Fruit fly (Drosophila melanogaster) whole organism, prepupa: ENCODE data around the gene CG5608.
"Not testable (repeated sequence)": the region's sequence is repeated elsewhere in the genome, so short reads cannot be mapped to it uniquely, and the experiment has no call there.

Source experiments
- CG16779 ChIP-seq: fragments of 200-800 bp; sonication (Bioruptor generic); optimal IDR thresholded peaks from 3 replicates; lab custom pipeline; 2017; ENCODE audit warnings: missing biosample characterization, mild to moderate bottlenecking, missing genetic modification characterization
- CG6163 ChIP-seq: fragments of 200-800 bp; sonication (Bioruptor generic); IDR thresholded peaks from 3 replicates; pipeline ENCODE4 v1.3.6; 2022; ENCODE audit warnings: missing biosample characterization, missing genetic modification characterization
- CG6792 ChIP-seq: fragments of 200-800 bp; sonication (Bioruptor generic); optimal IDR thresholded peaks from 3 replicates; lab custom pipeline; 2016; ENCODE audit warnings: missing biosample characterization, missing genetic modification characterization
- CG8319 ChIP-seq: fragments of 200-800 bp; sonication (Bioruptor generic); optimal IDR thresholded peaks from 3 replicates; lab custom pipeline; 2016; ENCODE audit warnings: missing biosample characterization, missing genetic modification characterization
- Eip93F ChIP-seq: fragments of 200-800 bp; sonication (Bioruptor generic); optimal IDR thresholded peaks from 2 replicates; lab custom pipeline; 2016; ENCODE audit warnings: missing biosample characterization, mild to moderate bottlenecking, missing genetic modification characterization
- Hr39 ChIP-seq: fragments of 200-800 bp; sonication (Bioruptor generic); optimal IDR thresholded peaks from 2 replicates; lab custom pipeline; 2016; ENCODE audit warnings: missing biosample characterization, missing genetic modification characterization
- Smox ChIP-seq: fragments of 200-800 bp; sonication (Bioruptor generic); optimal IDR thresholded peaks from 3 replicates; lab custom pipeline; 2016; ENCODE audit warnings: missing biosample characterization, missing genetic modification characterization
- fd59A ChIP-seq: fragments of 200-800 bp; sonication (Bioruptor generic); optimal IDR thresholded peaks from 2 replicates; lab custom pipeline; 2017; ENCODE audit warnings: missing biosample characterization, mild to moderate bottlenecking, missing genetic modification characterization, missing genetic modification reagents

DNA sequence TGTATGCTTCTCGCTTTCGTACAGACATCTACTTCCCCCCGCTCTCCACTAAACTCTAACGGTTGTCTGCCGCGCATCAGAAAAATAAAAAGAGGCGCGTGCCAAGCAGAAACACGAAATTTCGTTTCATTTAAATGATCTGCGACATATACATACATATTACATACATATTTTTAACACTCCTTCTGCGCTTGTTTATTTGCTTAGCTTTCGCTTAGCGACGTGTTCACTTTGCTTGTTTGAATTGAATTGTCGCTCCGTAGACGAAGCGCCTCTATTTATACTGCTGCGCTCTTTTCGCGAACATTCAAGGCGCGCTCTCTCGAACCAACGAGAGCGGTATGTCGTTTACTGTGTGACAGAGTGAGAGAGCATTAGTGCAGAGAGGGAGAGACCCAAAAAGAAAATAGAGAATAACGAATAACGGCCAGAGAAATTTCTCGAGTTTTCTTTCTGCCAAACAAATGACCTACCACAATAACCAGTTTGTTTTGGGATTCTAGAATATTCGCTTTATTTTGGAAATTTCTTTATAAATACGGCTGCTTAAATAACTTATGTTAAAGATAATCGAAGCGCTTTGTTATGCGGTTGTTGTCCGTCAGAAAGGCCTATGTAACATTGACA, 12.3 kb upstream of the CG5608 start:
- not testable (repeated sequence) for TF ChIP-seq CG8319; CG6163 (GFP tag; lab: Robert Waterston, UW); CG16779 (tag; lab: Kevin White, UChicago); Hr39 (GFP tag; lab: Kevin White, UChicago); CG6792 (GFP tag; lab: Kevin White, UChicago); fd59A (GFP tag; lab: Kevin White, UChicago); Eip93F; Smox (GFP tag; lab: Kevin White, UChicago)
